Worm (Caenorhabditis elegans): ENCODE results near the gene C25G6.1.

ce11 chrX:1292894-1293293 lies 22.2 kb downstream of the C25G6.1 start:
- TF ChIP-seq cog-1 (tag; optimal IDR thresholded peaks at IDR 0.05) (no peak), T22C8.4 (GFP tag; IDR thresholded peaks at IDR 0.05) (no peak), flt-1 (GFP tag; IDR thresholded peaks at IDR 0.05) (no peak)
